Worm (Caenorhabditis elegans): ENCODE results near the gene tmc-1.

Gene tmc-1

ce11 chrX:1121575-1121974 is 40.4 kb upstream of the tmc-1 start:
- TF ChIP-seq akir-1 (GFP tag; optimal IDR thresholded peaks at IDR 0.05) (no peak), cebp-1 (GFP tag; IDR thresholded peaks at IDR 0.05) (no peak), cebp-1 (tag; optimal IDR thresholded peaks at IDR 0.05) (peak; percentile 66)

DNA sequence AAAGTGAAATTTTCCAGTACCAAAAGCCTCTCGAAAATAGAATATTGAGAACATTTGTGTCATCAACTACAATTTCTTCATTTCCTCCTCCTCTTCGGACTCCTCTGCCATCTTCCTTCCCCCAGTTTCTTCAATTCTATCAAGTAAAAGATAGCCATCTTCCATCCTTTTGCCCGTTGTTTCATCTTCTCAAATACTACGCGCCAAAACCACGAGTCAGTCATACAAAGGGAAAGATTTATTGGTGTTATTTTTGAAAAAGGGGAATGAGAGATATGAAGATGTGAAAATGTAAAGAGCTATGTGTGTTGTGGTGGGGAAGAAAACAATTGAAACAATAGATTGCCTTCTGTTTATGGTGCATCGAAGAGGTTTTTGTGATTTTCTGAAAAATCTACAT is 39.8 kb upstream of the tmc-1 start:
- TF ChIP-seq cebp-2 (GFP tag; IDR thresholded peaks at IDR 0.05) (no peak), lsy-27 (tag; optimal IDR thresholded peaks at IDR 0.05; ENCODE audit: borderline replicate concordance, insufficient read depth) (no peak), B0261.1 (tag; optimal IDR thresholded peaks at IDR 0.05) (no peak), snpc-1.3 (tag; optimal IDR thresholded peaks at IDR 0.05; ENCODE audit: insufficient read depth) (no peak), ztf-3 (GFP tag; optimal IDR thresholded peaks at IDR 0.05) (no peak), let-526 (GFP tag; IDR thresholded peaks at IDR 0.05) (no peak), ceh-27 (GFP tag; optimal IDR thresholded peaks at IDR 0.05) (no peak), snpc-4 (GFP tag; optimal IDR thresholded peaks at IDR 0.05) (no peak), snpc-4 (tag; optimal IDR thresholded peaks at IDR 0.05) (no peak), F23B12.7 (tag; optimal IDR thresholded peaks at IDR 0.05; ENCODE audit: insufficient read depth) (no peak), Y67H2A.10 (GFP tag; conservative IDR thresholded peaks at IDR 0.05) (no peak), egl-44 (GFP tag; IDR thresholded peaks at IDR 0.05) (no peak), repo-1 (tag; optimal IDR thresholded peaks at IDR 0.05) (no peak), lin-40 (tag; optimal IDR thresholded peaks at IDR 0.05) (no peak), ztf-25 (GFP tag; IDR thresholded peaks at IDR 0.05) (no peak)

DNA sequence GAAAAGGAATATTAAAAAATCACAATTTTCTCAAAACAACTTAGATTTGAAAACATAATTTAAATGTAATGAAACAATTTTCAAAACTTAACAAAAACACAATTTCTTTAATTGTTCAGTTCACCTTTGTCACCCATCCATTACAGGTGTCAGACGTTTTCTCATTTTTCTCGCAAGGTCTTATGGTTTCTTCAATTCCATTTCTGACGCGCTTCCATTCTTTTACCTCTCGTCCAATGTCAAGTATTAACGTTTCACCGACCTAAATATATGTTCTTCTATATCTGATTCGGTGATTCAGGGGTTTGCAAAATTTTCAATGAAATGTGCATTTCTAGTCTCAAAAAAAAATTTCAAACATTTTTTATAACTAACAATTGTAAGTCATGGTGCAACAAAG is 38.5 kb upstream of the tmc-1 start:
- TF ChIP-seq bed-1 (GFP tag; IDR thresholded peaks at IDR 0.05): no peak
- TF ChIP-seq egl-44 (GFP tag; IDR thresholded peaks at IDR 0.05): no peak
- no peak for TF ChIP-seq B0336.3 (GFP tag; IDR thresholded peaks at IDR 0.05)
- no peak for TF ChIP-seq mel-28 (tag; optimal IDR thresholded peaks at IDR 0.05; ENCODE audit: borderline replicate concordance)
- TF ChIP-seq let-607 (tag; optimal IDR thresholded peaks at IDR 0.05): no peak
- no peak for TF ChIP-seq nhr-179 (tag; optimal IDR thresholded peaks at IDR 0.05)
- no peak for TF ChIP-seq F10E7.11 (tag; optimal IDR thresholded peaks at IDR 0.05)
- no peak for TF ChIP-seq mcd-1 (GFP tag; IDR thresholded peaks at IDR 0.05)
- TF ChIP-seq attf-5 (GFP tag; optimal IDR thresholded peaks at IDR 0.05): no peak
- no peak for TF ChIP-seq pha-4 (tag; optimal IDR thresholded peaks at IDR 0.05)
- TF ChIP-seq C06A6.2 (GFP tag; conservative IDR thresholded peaks at IDR 0.05): no peak
- no peak for TF ChIP-seq rpc-1 (optimal IDR thresholded peaks at IDR 0.05)
- TF ChIP-seq rpc-1 (tag; optimal IDR thresholded peaks at IDR 0.05): no peak
- no peak for TF ChIP-seq akir-1 (GFP tag; optimal IDR thresholded peaks at IDR 0.05)

- TF ChIP-seq lin-40 (tag; optimal IDR thresholded peaks at IDR 0.05): peak; percentile 39
- TF ChIP-seq ztf-28 (GFP tag; IDR thresholded peaks at IDR 0.05): no peak
- peak; percentile 24 for TF ChIP-seq somi-1 (GFP tag; optimal IDR thresholded peaks at IDR 0.05)
- no peak for TF ChIP-seq tbp1 (GFP tag; optimal IDR thresholded peaks at IDR 0.05)
- no peak for TF ChIP-seq B0336.3 (GFP tag; IDR thresholded peaks at IDR 0.05)
- no peak for TF ChIP-seq F57A8.1 (GFP tag; optimal IDR thresholded peaks at IDR 0.05)
Measured at ce11 chrX:1124146-1124545, 37.9 kb upstream of the tmc-1 start, which contains the start of gene C05D9.9. TSS of gene C05D9.9 (minus strand) at chrX:1124246.

Data from whole organism, young adult.